Worm (Caenorhabditis elegans) whole organism, L4/young adult: ENCODE data around the gene Y66C5A.2.

Experiments used
- W03F9.2 ChIP-seq: fragments of 150-350 bp; optimal IDR thresholded peaks from 2 replicates; lab custom pipeline; 2014; ENCODE audit warnings: missing biosample characterization, missing genetic modification characterization
- him-1 ChIP-seq: sonication (generic microtip); optimal IDR thresholded peaks from 2 replicates; lab custom pipeline; 2016; ENCODE audit warnings: missing genotype, missing genetic modification reagents, missing genetic modification characterization, missing compliant biosample characterization

DNA sequence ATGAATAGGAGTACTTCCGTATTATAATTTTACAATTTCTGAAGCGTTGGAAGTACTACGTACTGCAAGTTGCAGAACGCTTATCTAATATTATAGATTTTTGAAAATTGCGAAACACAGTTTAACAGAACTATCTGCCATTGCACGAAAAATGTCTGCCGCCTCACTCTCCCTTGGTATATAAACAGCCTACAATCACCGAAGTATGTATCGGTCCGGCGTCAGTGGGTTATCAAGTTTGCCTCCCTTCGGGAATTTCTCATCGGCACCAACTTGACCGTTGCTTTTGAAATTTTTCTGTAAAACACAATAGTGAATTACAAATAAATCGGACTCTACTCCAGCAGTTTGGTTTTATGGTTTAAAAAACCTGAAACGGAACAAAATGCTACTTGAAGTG lies 16.8 kb downstream of the Y66C5A.2 start:
- TF ChIP-seq him-1 (tag; lab: Kevin White, UChicago) = no peak
- no peak for TF ChIP-seq W03F9.2 (tag; lab: Kevin White, UChicago)
